Worm (Caenorhabditis elegans): ENCODE data around the gene grl-5.

ce11 chrV:4437215-4437614 lies 22.8 kb upstream of the grl-5 start:
- TF ChIP-seq ama-1 (optimal IDR thresholded peaks at IDR 0.05) (no peak), ama-1 (GFP tag; optimal IDR thresholded peaks at IDR 0.05) (no peak), ets-4 (GFP tag; optimal IDR thresholded peaks at IDR 0.05) (no peak), ceh-40 (GFP tag; IDR thresholded peaks at IDR 0.05) (no peak), ztf-22 (GFP tag; optimal IDR thresholded peaks at IDR 0.05) (no peak), snpc-1.3 (tag; optimal IDR thresholded peaks at IDR 0.05; ENCODE audit: insufficient read depth) (no peak), aptf-2 (GFP tag; conservative IDR thresholded peaks at IDR 0.05) (no peak), attf-3 (GFP tag; conservative IDR thresholded peaks at IDR 0.05) (no peak), mes-4 (tag; optimal IDR thresholded peaks at IDR 0.05) (no peak), F37B4.10 (GFP tag; IDR thresholded peaks at IDR 0.05) (no peak), zfh-2 (GFP tag; conservative IDR thresholded peaks at IDR 0.05) (no peak), pha-4 (tag; optimal IDR thresholded peaks at IDR 0.05) (no peak), nfya-2 (GFP tag; IDR thresholded peaks at IDR 0.05) (no peak)

All from whole organism, young adult.